Worm (Caenorhabditis elegans): ENCODE measurements around the gene ZC373.3.

DNA sequence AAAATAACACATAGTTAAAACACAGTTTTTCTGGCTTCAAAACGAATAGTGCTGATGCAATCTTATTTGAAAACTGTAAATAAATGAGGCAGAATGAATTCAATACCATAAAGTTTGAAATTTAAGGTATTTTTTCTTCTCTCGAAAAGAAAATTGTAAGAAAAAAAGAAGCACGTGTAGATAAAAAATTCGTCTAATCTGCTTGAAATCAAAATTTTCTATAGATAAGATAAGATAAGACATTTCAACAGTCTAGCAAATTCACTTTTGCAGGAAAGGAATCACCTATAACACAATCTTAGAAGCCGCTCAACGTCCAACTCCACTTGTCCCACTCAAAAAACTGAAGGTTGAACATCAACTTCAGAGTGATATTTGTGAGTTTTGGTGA, 5.9 kb upstream of the ZC373.3 start:
- TF ChIP-seq egl-27 (tag; optimal IDR thresholded peaks at IDR 0.05): no peak
- TF ChIP-seq skn-1 (tag; optimal IDR thresholded peaks at IDR 0.05): no peak
